Worm (Caenorhabditis elegans): ENCODE measurements around the gene rho-1.

rho-1 gene

ce11 chrIV:16492327-16492726 lies 3.5 kb upstream of the rho-1 start (continued):
- TF ChIP-seq lsy-2 (tag; optimal IDR thresholded peaks at IDR 0.05) (peak; percentile 73 to 82), ZK546.5 (tag; optimal IDR thresholded peaks at IDR 0.05) (no peak), rbr-2 (tag; optimal IDR thresholded peaks at IDR 0.05) (peak; percentile 93), nhr-77 (tag; optimal IDR thresholded peaks at IDR 0.05) (peak; percentile 71), fos-1 (tag; optimal IDR thresholded peaks at IDR 0.05) (no peak), hlh-11 (tag; optimal IDR thresholded peaks at IDR 0.05) (peak; percentile 95), egl-43 (GFP tag; IDR thresholded peaks at IDR 0.05) (peak; percentile 90), saeg-2 (GFP tag; IDR thresholded peaks at IDR 0.05) (0 out of 2 replicates have a peak, but pooled peaks have one; percentile 32), mxl-3 (GFP tag; optimal IDR thresholded peaks at IDR 0.05) (peak; percentile 64), tra-1 (GFP tag; IDR thresholded peaks at IDR 0.05) (peak; percentile 27; the same call in 1 of the 2 replicates), spr-3 (GFP tag; optimal IDR thresholded peaks at IDR 0.05) (no peak), aly-2 (tag; optimal IDR thresholded peaks at IDR 0.05) (no peak), daf-8 (GFP tag; IDR thresholded peaks at IDR 0.05) (no peak), nhr-28 (tag; optimal IDR thresholded peaks at IDR 0.05) (peak; percentile 87), tag-97 (GFP tag; IDR thresholded peaks at IDR 0.05) (no peak), ceh-32 (tag; optimal IDR thresholded peaks at IDR 0.05; ENCODE audit: poor library complexity) (peak; percentile 63), F37D6.2 (tag; optimal IDR thresholded peaks at IDR 0.05) (peak; percentile 75), ceh-20 (GFP tag; IDR thresholded peaks at IDR 0.05) (peak; percentile 70), Y48G9A.11 (GFP tag; IDR thresholded peaks at IDR 0.05) (no peak), F44E2.7 (GFP tag; IDR thresholded peaks at IDR 0.05) (no peak), lin-39 (tag; optimal IDR thresholded peaks at IDR 0.05) (no peak), ceh-44 (GFP tag; IDR thresholded peaks at IDR 0.05) (peak; percentile 28; the same call in 1 of the 2 replicates), madf-9 (GFP tag; conservative IDR thresholded peaks at IDR 0.05) (peak; percentile 92), ctbp-1 (GFP tag; IDR thresholded peaks at IDR 0.05) (peak; percentile 84), nhr-11 (tag; optimal IDR thresholded peaks at IDR 0.05) (peak; percentile 57), skn-1 (tag; optimal IDR thresholded peaks at IDR 0.05) (no peak), fkh-10 (GFP tag; optimal IDR thresholded peaks at IDR 0.05) (peak; percentile 31), cey-2 (tag; optimal IDR thresholded peaks at IDR 0.05; ENCODE audit: borderline replicate concordance, insufficient read depth) (no peak), mdl-1 (tag; optimal IDR thresholded peaks at IDR 0.05) (peak; percentile 55 to 88), aha-1 (tag) (peak; percentile 86), egl-27 (tag; optimal IDR thresholded peaks at IDR 0.05) (no peak), php-3 (GFP tag; IDR thresholded peaks at IDR 0.05) (no peak), ces-1 (GFP tag; optimal IDR thresholded peaks at IDR 0.05) (no peak), D1046.2 (GFP tag; IDR thresholded peaks at IDR 0.05) (no peak), F10B5.3 (tag; optimal IDR thresholded peaks at IDR 0.05) (peak; percentile 41), lin-38 (GFP tag; IDR thresholded peaks at IDR 0.05) (peak; percentile 61), nhr-10 (tag; optimal IDR thresholded peaks at IDR 0.05) (peak; percentile 18), lin-29 (GFP tag; IDR thresholded peaks at IDR 0.05) (no peak), ama-1 (optimal IDR thresholded peaks at IDR 0.05) (no peak), set-16 (GFP tag; IDR thresholded peaks at IDR 0.05) (peak; percentile 97), ztf-11 (tag; optimal IDR thresholded peaks at IDR 0.05) (no peak), lin-13 (GFP tag; optimal IDR thresholded peaks at IDR 0.05) (peak; percentile 60), hlh-30 (tag; optimal IDR thresholded peaks at IDR 0.05; ENCODE audit: insufficient read depth) (peak; percentile 94), nhr-111 (GFP tag; optimal IDR thresholded peaks at IDR 0.05) (no peak), nhr-25 (tag; optimal IDR thresholded peaks at IDR 0.05; ENCODE audit: borderline replicate concordance, insufficient read depth) (peak; percentile 78), Y75B8A.6 (GFP tag; IDR thresholded peaks at IDR 0.05) (no peak; the same call in 1 of the 2 replicates), zag-1 (tag; optimal IDR thresholded peaks at IDR 0.05) (no peak), mep-1 (tag; optimal IDR thresholded peaks at IDR 0.05) (peak; percentile 93), dve-1 (tag; optimal IDR thresholded peaks at IDR 0.05; ENCODE audit: insufficient read depth) (peak; percentile 94), F26F4.8 (GFP tag; conservative IDR thresholded peaks at IDR 0.05) (no peak), daf-12 (tag; optimal IDR thresholded peaks at IDR 0.05) (no peak), unc-39 (tag; optimal IDR thresholded peaks at IDR 0.05) (no peak)

Data from whole organism, L4 larva.